Comparison of ENCODE assay signal across 3 fruit fly cellular contexts in genomic region chrX:15498791-15499190, dm6.
TF ChIP-seq lines count a peak whose summit lies in the region.

No protein-coding gene starts in this region.

TF ChIP-seq in whole organism, adult, 20 proteins besides CTCF, POLR2A, EP300 and RAD21 (continued from another document):
- TF ChIP-seq CG7045 (GFP tag; optimal IDR thresholded peaks at IDR 0.05; lab: Kevin White, UChicago) = no peak
- TF ChIP-seq cnc (optimal IDR thresholded peaks at IDR 0.05; lab: Kevin White, UChicago) = no peak

TF ChIP-seq in whole organism, embryonic, 481 proteins besides CTCF, POLR2A, EP300 and RAD21 (continued from another document and continues in another):
- TF ChIP-seq BtbVII (GFP tag; optimal IDR thresholded peaks at IDR 0.05; lab: Kevin White, UChicago) (no peak), MESR4 (GFP tag; optimal IDR thresholded peaks at IDR 0.05; lab: Kevin White, UChicago) (peak; percentile 14), CG8290 (GFP tag; optimal IDR thresholded peaks at IDR 0.05; lab: Kevin White, UChicago) (peak; percentile 51), CG8290 (tag; optimal IDR thresholded peaks at IDR 0.05; lab: Kevin White, UChicago) (peak; percentile 79 to 85), nmo (GFP tag; optimal IDR thresholded peaks at IDR 0.05; lab: Kevin White, UChicago) (no peak), fd102C (GFP tag; optimal IDR thresholded peaks at IDR 0.05; lab: Kevin White, UChicago) (peak; percentile 6), CG5245 (GFP tag; optimal IDR thresholded peaks at IDR 0.05; lab: Kevin White, UChicago) (peak; percentile 3), CG10979 (tag; optimal IDR thresholded peaks at IDR 0.05; lab: Kevin White, UChicago) (peak; percentile 26), CG4360 (GFP tag; IDR thresholded peaks at IDR 0.05; lab: Robert Waterston, UW) (0 out of 2 replicates have a peak, but pooled peaks have one; percentile 28), cato (GFP tag; optimal IDR thresholded peaks at IDR 0.05; lab: Kevin White, UChicago; ENCODE audit: borderline replicate concordance) (no peak), CG2120 (GFP tag; optimal IDR thresholded peaks at IDR 0.05; lab: Kevin White, UChicago) (peak; percentile 8), hbn (GFP tag; IDR thresholded peaks at IDR 0.05; lab: Robert Waterston, UW; ENCODE audit: partially characterized antibody) (no peak), dmrt99B (tag; optimal IDR thresholded peaks at IDR 0.05; lab: Kevin White, UChicago) (peak; percentile 27), Atf3 (GFP tag; optimal IDR thresholded peaks at IDR 0.05; lab: Kevin White, UChicago) (no peak), CG6813 (GFP tag; optimal IDR thresholded peaks at IDR 0.05; lab: Kevin White, UChicago) (peak; percentile 5), onecut (GFP tag; IDR thresholded peaks at IDR 0.05; lab: Robert Waterston, UW) (no peak), caup (GFP tag; optimal IDR thresholded peaks at IDR 0.05; lab: Kevin White, UChicago; ENCODE audit: severe bottlenecking) (no peak), HmgD (GFP tag; optimal IDR thresholded peaks at IDR 0.05; lab: Kevin White, UChicago) (no peak), chm (GFP tag; IDR thresholded peaks at IDR 0.05; lab: Robert Waterston, UW) (peak; percentile 74; the same call in 1 of the 2 replicates), NK7.1 (GFP tag; optimal IDR thresholded peaks at IDR 0.05; lab: Kevin White, UChicago) (peak; percentile 7), jumu (GFP tag; optimal IDR thresholded peaks at IDR 0.05; lab: Kevin White, UChicago) (peak; percentile 27), HHEX (GFP tag; optimal IDR thresholded peaks at IDR 0.05; lab: Kevin White, UChicago) (peak; percentile 1), C15 (GFP tag; IDR thresholded peaks at IDR 0.05; lab: Robert Waterston, UW) (no peak), CG9727 (GFP tag; optimal IDR thresholded peaks at IDR 0.05; lab: Kevin White, UChicago) (peak; percentile 44), Camta (GFP tag; optimal IDR thresholded peaks at IDR 0.05; lab: Kevin White, UChicago) (peak; percentile 7), gsb-n (tag; optimal IDR thresholded peaks at IDR 0.05; lab: Kevin White, UChicago) (no peak), lmd (GFP tag; IDR thresholded peaks at IDR 0.05; lab: Robert Waterston, UW) (no peak), CG7987 (GFP tag; optimal IDR thresholded peaks at IDR 0.05; lab: Kevin White, UChicago) (no peak), CG5180 (GFP tag; optimal IDR thresholded peaks at IDR 0.05; lab: Kevin White, UChicago) (peak; percentile 43), NC2α (GFP tag; optimal IDR thresholded peaks at IDR 0.05; lab: Kevin White, UChicago) (peak; percentile 9), gsb (GFP tag; IDR thresholded peaks at IDR 0.05; lab: Robert Waterston, UW) (no peak), Scr (GFP tag; IDR thresholded peaks at IDR 0.05; lab: Robert Waterston, UW; ENCODE audit: partially characterized antibody) (peak; percentile 13; the same call in 1 of the 2 replicates), Ets97D (GFP tag; optimal IDR thresholded peaks at IDR 0.05; lab: Kevin White, UChicago) (peak; percentile 35), sr (GFP tag; IDR thresholded peaks at IDR 0.05; lab: Robert Waterston, UW) (peak; percentile 28; the same call in 1 of the 3 replicates), Dad (GFP tag; optimal IDR thresholded peaks at IDR 0.05; lab: Kevin White, UChicago) (peak; percentile 9), stc (GFP tag; IDR thresholded peaks at IDR 0.05; lab: Robert Waterston, UW) (0 out of 2 replicates have a peak, but pooled peaks have one; percentile 5), Atf6 (GFP tag; IDR thresholded peaks at IDR 0.05; lab: Robert Waterston, UW) (0 out of 2 replicates have a peak, but pooled peaks have one; percentile 12), CG32767 (GFP tag; IDR thresholded peaks at IDR 0.05; lab: Robert Waterston, UW) (no peak), pan (optimal IDR thresholded peaks at IDR 0.05; lab: Kevin White, UChicago) (no peak), pan (GFP tag; optimal IDR thresholded peaks at IDR 0.05 in 1 of 2, IDR thresholded peaks at IDR 0.05 in 1 of 2) (peak in 1 of 2 experiments; percentile 12), D (optimal IDR thresholded peaks at IDR 0.05; lab: Kevin White, UChicago) (no peak), D (GFP tag; optimal IDR thresholded peaks at IDR 0.05; lab: Kevin White, UChicago) (no peak), CG34422 (GFP tag; IDR thresholded peaks at IDR 0.05; lab: Robert Waterston, UW) (peak; percentile 35; the same call in 1 of the 3 replicates), bbx (GFP tag; IDR thresholded peaks at IDR 0.05; lab: Robert Waterston, UW; ENCODE audit: partially characterized antibody) (0 out of 2 replicates have a peak, but pooled peaks have one; percentile 33), Deaf1 (tag; optimal IDR thresholded peaks at IDR 0.05; lab: Kevin White, UChicago) (peak; percentile 99), Tbp (GFP tag; optimal IDR thresholded peaks at IDR 0.05; lab: Kevin White, UChicago) (no peak), sug (tag; optimal IDR thresholded peaks at IDR 0.05; lab: Kevin White, UChicago) (peak; percentile 10), CG7271 (tag; optimal IDR thresholded peaks at IDR 0.05; lab: Kevin White, UChicago) (peak; percentile 7), CG18599 (GFP tag; optimal IDR thresholded peaks at IDR 0.05; lab: Kevin White, UChicago) (peak; percentile 8), CG14014 (GFP tag; IDR thresholded peaks at IDR 0.05; lab: Robert Waterston, UW) (peak; percentile 43; the same call in 1 of the 2 replicates), bsh (GFP tag; optimal IDR thresholded peaks at IDR 0.05; lab: Kevin White, UChicago) (peak in 1 of 2 experiments; percentile 24), ems (GFP tag; optimal IDR thresholded peaks at IDR 0.05; lab: Kevin White, UChicago) (peak; percentile 20), grn (GFP tag; optimal IDR thresholded peaks at IDR 0.05; lab: Kevin White, UChicago) (peak; percentile 13), jing (GFP tag; optimal IDR thresholded peaks at IDR 0.05; lab: Kevin White, UChicago) (peak; percentile 27), HLHmδ (GFP tag; optimal IDR thresholded peaks at IDR 0.05; lab: Kevin White, UChicago) (peak; percentile 75), CG17829 (tag; optimal IDR thresholded peaks at IDR 0.05; lab: Kevin White, UChicago) (peak; percentile 57), CG9817 (tag; optimal IDR thresholded peaks at IDR 0.05; lab: Kevin White, UChicago) (no peak), CG2129 (GFP tag; IDR thresholded peaks at IDR 0.05; lab: Robert Waterston, UW; ENCODE audit: partially characterized antibody) (no peak), kah (GFP tag; optimal IDR thresholded peaks at IDR 0.05; lab: Kevin White, UChicago) (peak; percentile 6), CG14050 (GFP tag; IDR thresholded peaks at IDR 0.05; lab: Robert Waterston, UW) (no peak), CG11456 (GFP tag; IDR thresholded peaks at IDR 0.05; lab: Robert Waterston, UW) (peak; percentile 73; the same call in 1 of the 3 replicates), Oli (tag; optimal IDR thresholded peaks at IDR 0.05; lab: Kevin White, UChicago) (no peak)

TF ChIP-seq in whole organism, prepupa, 60 proteins besides CTCF, POLR2A, EP300 and RAD21 (continued from another document):
- TF ChIP-seq Ets96B (tag; optimal IDR thresholded peaks at IDR 0.05; lab: Kevin White, UChicago) (peak; percentile 18), svp (GFP tag; lab: Kevin White, UChicago) (peak; percentile 81), CG3919 (GFP tag; optimal IDR thresholded peaks at IDR 0.05; lab: Kevin White, UChicago) (peak; percentile 62), CG31627 (GFP tag; optimal IDR thresholded peaks at IDR 0.05; lab: Kevin White, UChicago) (peak; percentile 4), Hr4 (GFP tag; optimal IDR thresholded peaks at IDR 0.05; lab: Kevin White, UChicago) (no peak), CG6276 (GFP tag; optimal IDR thresholded peaks at IDR 0.05; lab: Kevin White, UChicago) (no peak), CG6808 (GFP tag; optimal IDR thresholded peaks at IDR 0.05; lab: Kevin White, UChicago) (peak; percentile 42), fd59A (GFP tag; optimal IDR thresholded peaks at IDR 0.05; lab: Kevin White, UChicago) (no peak), lz (GFP tag; optimal IDR thresholded peaks at IDR 0.05; lab: Kevin White, UChicago) (peak; percentile 23), Smox (GFP tag; optimal IDR thresholded peaks at IDR 0.05; lab: Kevin White, UChicago) (no peak), CG6854 (GFP tag; optimal IDR thresholded peaks at IDR 0.05; lab: Kevin White, UChicago) (peak; percentile 7), CG10669 (GFP tag; optimal IDR thresholded peaks at IDR 0.05; lab: Kevin White, UChicago) (peak; percentile 9), CG8119 (GFP tag; IDR thresholded peaks at IDR 0.05; lab: Robert Waterston, UW) (0 out of 3 replicates have a peak, but pooled peaks have one; percentile 14), CG1621 (tag; optimal IDR thresholded peaks at IDR 0.05; lab: Kevin White, UChicago) (peak; percentile 70), net (GFP tag; optimal IDR thresholded peaks at IDR 0.05; lab: Kevin White, UChicago) (peak; percentile 45), Blimp-1 (GFP tag; optimal IDR thresholded peaks at IDR 0.05; lab: Kevin White, UChicago) (no peak), Sox15 (GFP tag; optimal IDR thresholded peaks at IDR 0.05; lab: Kevin White, UChicago) (no peak), Ets21C (GFP tag; optimal IDR thresholded peaks at IDR 0.05; lab: Kevin White, UChicago) (no peak), Sox102F (GFP tag; optimal IDR thresholded peaks at IDR 0.05; lab: Kevin White, UChicago) (peak; percentile 46)
